Fruit fly (Drosophila melanogaster): ENCODE data around the gene Skel.

DNA sequence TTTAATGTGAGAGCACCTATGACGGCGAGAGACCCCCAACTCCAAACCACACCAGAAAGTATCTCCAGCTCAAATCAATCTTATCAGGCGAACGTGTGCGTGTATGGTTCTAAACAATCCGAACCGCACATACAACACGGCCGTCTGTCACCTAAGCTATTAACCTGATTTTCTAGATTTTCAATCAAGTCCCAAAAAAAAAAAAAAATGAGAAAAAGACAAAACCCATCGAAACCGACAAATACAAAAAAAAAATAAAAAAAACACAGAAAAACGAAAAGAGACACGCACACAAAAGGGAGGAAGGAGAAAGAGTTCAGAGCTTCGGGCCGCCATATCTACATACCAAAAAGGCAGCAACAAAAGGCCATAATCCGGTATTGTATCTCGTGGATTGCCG is 30.2 kb upstream of the Skel start:
- no peak for TF ChIP-seq CTCF (optimal IDR thresholded peaks at IDR 0.05)
- TF ChIP-seq CG8478 (optimal IDR thresholded peaks at IDR 0.05), result no peak

Measured in S2 (cell line).